Worm (Caenorhabditis elegans): ENCODE results near the gene D1086.1.
"Not testable (repeated sequence)": the region's sequence is repeated elsewhere in the genome, so short reads cannot be mapped to it uniquely, and the experiment has no call there.

D1086.1 gene

ce11 chrV:14055097-14055496 is 43.6 kb upstream of the D1086.1 start (continued):
- TF ChIP-seq pbrm-1 (GFP tag; IDR thresholded peaks at IDR 0.05): peak; percentile 95
- peak; percentile 88 for TF ChIP-seq madf-10 (tag; optimal IDR thresholded peaks at IDR 0.05)
- TF ChIP-seq ekl-4 (GFP tag; IDR thresholded peaks at IDR 0.05): peak; percentile 98
- TF ChIP-seq madf-8 (GFP tag; conservative IDR thresholded peaks at IDR 0.05): peak; percentile 67
- peak; percentile 95 for TF ChIP-seq egl-18 (GFP tag; IDR thresholded peaks at IDR 0.05)
- peak; percentile 29 for TF ChIP-seq lsl-1 (GFP tag; optimal IDR thresholded peaks at IDR 0.05)
- TF ChIP-seq madf-3 (GFP tag; IDR thresholded peaks at IDR 0.05): peak; percentile 94
- peak; percentile 55 for TF ChIP-seq ztf-18 (tag; optimal IDR thresholded peaks at IDR 0.05)
- TF ChIP-seq lin-35 (GFP tag; optimal IDR thresholded peaks at IDR 0.05): peak in 2 of 3 experiments; percentile 29 to 84
- peak; percentile 34 for TF ChIP-seq F57A8.1 (GFP tag; optimal IDR thresholded peaks at IDR 0.05)
- TF ChIP-seq K12H6.12 (tag; optimal IDR thresholded peaks at IDR 0.05): peak; percentile 92
- peak; percentile 85 for TF ChIP-seq madf-6 (GFP tag; IDR thresholded peaks at IDR 0.05)
- TF ChIP-seq bed-1 (GFP tag; IDR thresholded peaks at IDR 0.05): peak; percentile 97
- peak; percentile 68 for TF ChIP-seq tbp1 (GFP tag; optimal IDR thresholded peaks at IDR 0.05)
- TF ChIP-seq attf-3 (GFP tag; conservative IDR thresholded peaks at IDR 0.05): peak; percentile 82
- peak; percentile 55 to 92 for TF ChIP-seq let-607 (tag; optimal IDR thresholded peaks at IDR 0.05)
- 0 out of 2 replicates have a peak, but pooled peaks have one; percentile 15 for TF ChIP-seq B0019.2 (GFP tag; conservative IDR thresholded peaks at IDR 0.05)
- TF ChIP-seq ztf-6 (GFP tag; IDR thresholded peaks at IDR 0.05): peak; percentile 91
- TF ChIP-seq C17E4.6 (GFP tag; IDR thresholded peaks at IDR 0.05): peak; percentile 85
- TF ChIP-seq ceh-79 (tag; optimal IDR thresholded peaks at IDR 0.05): peak; percentile 68
- peak; percentile 75 for TF ChIP-seq nhr-27 (tag; optimal IDR thresholded peaks at IDR 0.05)
- peak; percentile 90; the same call in 1 of the 2 replicates for TF ChIP-seq F37B4.10 (GFP tag; IDR thresholded peaks at IDR 0.05)
- TF ChIP-seq nfya-2 (GFP tag; IDR thresholded peaks at IDR 0.05): 0 out of 2 replicates have a peak, but pooled peaks have one; percentile 40
- TF ChIP-seq lin-40 (tag; optimal IDR thresholded peaks at IDR 0.05): peak; percentile 96
- peak; percentile 89 for TF ChIP-seq zim-3 (tag; optimal IDR thresholded peaks at IDR 0.05)
- TF ChIP-seq rec-8 (tag; optimal IDR thresholded peaks at IDR 0.05): peak; percentile 57 to 79
- TF ChIP-seq let-526 (GFP tag; IDR thresholded peaks at IDR 0.05): peak; percentile 98
- TF ChIP-seq ztf-25 (GFP tag; IDR thresholded peaks at IDR 0.05): peak; percentile 77; the same call in 1 of the 2 replicates
- TF ChIP-seq K11D2.4 (GFP tag; IDR thresholded peaks at IDR 0.05): peak; percentile 97
- peak; percentile 94 for TF ChIP-seq akir-1 (GFP tag; optimal IDR thresholded peaks at IDR 0.05)
- peak; percentile 91 for TF ChIP-seq aptf-2 (GFP tag; conservative IDR thresholded peaks at IDR 0.05)
- peak; percentile 97 for TF ChIP-seq ZK185.1 (tag; optimal IDR thresholded peaks at IDR 0.05; ENCODE audit: poor library complexity, severe bottlenecking)
- TF ChIP-seq ztf-26 (tag; optimal IDR thresholded peaks at IDR 0.05): peak; percentile 94
- TF ChIP-seq lag-1 (GFP tag; IDR thresholded peaks at IDR 0.05): peak; percentile 97
- 0 out of 2 replicates have a peak, but pooled peaks have one; percentile 13 for TF ChIP-seq ceh-58 (GFP tag; IDR thresholded peaks at IDR 0.05)
- TF ChIP-seq F22D6.2 (tag; optimal IDR thresholded peaks at IDR 0.05): peak; percentile 86
- 0 out of 2 replicates have a peak, but pooled peaks have one; percentile 25 for TF ChIP-seq ceh-40 (GFP tag; IDR thresholded peaks at IDR 0.05)
- peak; percentile 97 for TF ChIP-seq C06A6.2 (GFP tag; conservative IDR thresholded peaks at IDR 0.05)
- peak; percentile 99 for TF ChIP-seq mcd-1 (GFP tag; IDR thresholded peaks at IDR 0.05)
- TF ChIP-seq snpc-4 (GFP tag; optimal IDR thresholded peaks at IDR 0.05): not testable (repeated sequence)
- TF ChIP-seq snpc-4 (tag; optimal IDR thresholded peaks at IDR 0.05): peak in 3 of 4 experiments; percentile 48 to 82 (median 77)
- TF ChIP-seq atf-7 (tag; optimal IDR thresholded peaks at IDR 0.05): peak; percentile 95
- TF ChIP-seq nhr-120 (GFP tag; IDR thresholded peaks at IDR 0.05): peak; percentile 83; the same call in 1 of the 2 replicates
- TF ChIP-seq B0035.1 (tag; optimal IDR thresholded peaks at IDR 0.05): peak; percentile 62
- TF ChIP-seq rcor-1 (GFP tag; IDR thresholded peaks at IDR 0.05): peak; percentile 95
- peak; percentile 91 for TF ChIP-seq athp-1 (tag; optimal IDR thresholded peaks at IDR 0.05)
- TF ChIP-seq ceh-27 (GFP tag; optimal IDR thresholded peaks at IDR 0.05): peak; percentile 96
- TF ChIP-seq unc-130 (GFP tag; optimal IDR thresholded peaks at IDR 0.05): peak; percentile 60

Data from whole organism, young adult.